Worm (Caenorhabditis elegans): ENCODE results near the gene osm-7.

- no peak for TF ChIP-seq snpc-4 (tag; optimal IDR thresholded peaks at IDR 0.05)
- no peak for TF ChIP-seq ces-1 (GFP tag; optimal IDR thresholded peaks at IDR 0.05)
- TF ChIP-seq nhr-76 (tag; optimal IDR thresholded peaks at IDR 0.05), result no peak
- TF ChIP-seq mep-1 (tag; optimal IDR thresholded peaks at IDR 0.05), result no peak
- TF ChIP-seq ceh-83 (GFP tag; optimal IDR thresholded peaks at IDR 0.05), result no peak
- TF ChIP-seq ham-2 (GFP tag; optimal IDR thresholded peaks at IDR 0.05), result no peak
Measured at ce11 chrIII:13600254-13600653, 24.3 kb downstream of the osm-7 start.

Measured in whole organism, mixed stage, embryonic.